Fruit fly (Drosophila melanogaster): ENCODE measurements around the gene Hsp67Bc.

DNA sequence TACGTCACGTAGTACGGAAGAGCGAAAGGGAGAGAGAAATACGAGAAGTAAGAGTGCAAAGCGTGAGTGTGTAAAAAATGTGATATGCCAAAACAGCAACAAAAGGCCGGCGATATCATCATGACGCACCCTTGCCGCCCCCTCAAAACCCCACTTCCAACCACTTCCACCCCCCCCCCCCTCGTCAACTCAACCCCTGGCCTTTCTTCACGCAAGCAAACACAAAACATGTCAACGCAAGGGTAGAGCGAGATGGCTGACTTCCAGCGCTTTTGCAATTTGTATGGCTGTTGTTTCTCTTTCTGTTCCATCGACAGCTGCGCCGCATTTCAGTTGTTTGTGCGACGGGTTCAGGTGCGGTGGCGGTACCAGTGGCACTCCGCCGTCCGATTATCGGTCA lies 36.6 kb downstream of the Hsp67Bc start:
- no peak for TF ChIP-seq en (GFP tag; optimal IDR thresholded peaks at IDR 0.05)
- no peak for TF ChIP-seq usp (GFP tag; optimal IDR thresholded peaks at IDR 0.05)

All from whole organism, embryonic.